Fruit fly (Drosophila melanogaster) whole organism, embryonic: ENCODE measurements around the gene CG32195.

Experiments used
- Antp ChIP-seq: fragments of 200-800 bp; sonication (Bioruptor generic); optimal IDR thresholded peaks from 3 replicates; lab custom pipeline; 2016; ENCODE audit warnings: missing biosample characterization, missing genetic modification characterization
- B-H1 ChIP-seq: fragments of 200-800 bp; sonication (Bioruptor generic); IDR thresholded peaks from 3 replicates; pipeline ENCODE4 v1.3.6; 2022; ENCODE audit warnings: missing biosample characterization, missing genetic modification characterization
- B-H2 ChIP-seq: fragments of 200-800 bp; sonication (Bioruptor generic); optimal IDR thresholded peaks from 2 replicates; lab custom pipeline; 2018; ENCODE audit warnings: missing biosample characterization, mild to moderate bottlenecking, missing genetic modification characterization
- Bgb ChIP-seq: fragments of 200-800 bp; sonication (Bioruptor generic); IDR thresholded peaks from 2 replicates; pipeline ENCODE4 v1.3.6; 2022; ENCODE audit warnings: missing biosample characterization, missing genetic modification characterization; ENCODE audit not compliant: partially characterized antibody
- CG10321 ChIP-seq: fragments of 200-800 bp; sonication (Bioruptor generic); IDR thresholded peaks from 2 replicates; pipeline ENCODE4 v1.3.6; 2022; ENCODE audit warnings: missing biosample characterization, missing genetic modification characterization
- CG11560 ChIP-seq: fragments of 200-800 bp; sonication (Bioruptor generic); IDR thresholded peaks from 3 replicates; pipeline ENCODE4 v1.3.6; 2022; ENCODE audit warnings: missing biosample characterization, missing genetic modification characterization
- CG12071 ChIP-seq: fragments of 200-800 bp; sonication (Bioruptor generic); optimal IDR thresholded peaks from 3 replicates; lab custom pipeline; 2018; ENCODE audit warnings: missing biosample characterization, mild to moderate bottlenecking, missing genetic modification characterization
- CG12155 ChIP-seq: fragments of 200-800 bp; sonication (Bioruptor generic); optimal IDR thresholded peaks from 3 replicates; lab custom pipeline; 2016; ENCODE audit warnings: missing biosample characterization, missing genetic modification characterization
- CG12236 ChIP-seq: fragments of 200-800 bp; sonication (Bioruptor generic); optimal IDR thresholded peaks from 2 replicates; lab custom pipeline; 2016; ENCODE audit warnings: missing biosample characterization, missing genetic modification characterization
- CG12942 ChIP-seq: fragments of 200-800 bp; sonication (Bioruptor generic); optimal IDR thresholded peaks from 3 replicates; lab custom pipeline; 2016; ENCODE audit warnings: missing biosample characterization, missing genetic modification characterization
- CG13296 ChIP-seq: fragments of 200-800 bp; sonication (Bioruptor generic); optimal IDR thresholded peaks from 3 replicates; lab custom pipeline; 2018; ENCODE audit warnings: missing biosample characterization, mild to moderate bottlenecking, missing genetic modification characterization
- CG13775 ChIP-seq: fragments of 200-800 bp; sonication (Bioruptor generic); optimal IDR thresholded peaks from 3 replicates; lab custom pipeline; 2017; ENCODE audit warnings: missing biosample characterization, mild to moderate bottlenecking, missing genetic modification characterization
- CG2129 ChIP-seq: fragments of 200-800 bp; sonication (Bioruptor generic); IDR thresholded peaks from 2 replicates; pipeline ENCODE4 v1.3.6; 2022; ENCODE audit warnings: missing biosample characterization, missing genetic modification characterization; ENCODE audit not compliant: partially characterized antibody
- CG2678 ChIP-seq: fragments of 200-800 bp; sonication (Bioruptor generic); optimal IDR thresholded peaks from 3 replicates; lab custom pipeline; 2019; ENCODE audit warnings: missing biosample characterization, mild to moderate bottlenecking, missing genetic modification characterization, moderate library complexity
- CG42726 ChIP-seq: fragments of 200-800 bp; sonication (Bioruptor generic); IDR thresholded peaks from 2 replicates; pipeline ENCODE4 v1.3.6; 2022; ENCODE audit warnings: missing biosample characterization, missing genetic modification characterization; ENCODE audit not compliant: partially characterized antibody
- CG4424 ChIP-seq: fragments of 200-800 bp; sonication (Bioruptor generic); optimal IDR thresholded peaks from 3 replicates; lab custom pipeline; 2016; ENCODE audit warnings: missing biosample characterization, missing genetic modification characterization
- CG4730 ChIP-seq: fragments of 200-800 bp; sonication (Bioruptor generic); IDR thresholded peaks from 2 replicates; pipeline ENCODE4 v1.3.6; 2022; ENCODE audit warnings: missing biosample characterization, missing genetic modification characterization
- CG5953 ChIP-seq: fragments of 200-800 bp; sonication (Bioruptor generic); IDR thresholded peaks from 2 replicates; pipeline ENCODE4 v1.3.6; 2022; ENCODE audit warnings: missing biosample characterization, missing genetic modification characterization
- CG7745 ChIP-seq: fragments of 200-800 bp; sonication (Bioruptor generic); optimal IDR thresholded peaks from 2 replicates; lab custom pipeline; 2018; ENCODE audit warnings: missing biosample characterization, mild to moderate bottlenecking, missing genetic modification characterization, moderate library complexity
- CG7928 ChIP-seq: fragments of 200-800 bp; sonication (Bioruptor generic); optimal IDR thresholded peaks from 2 replicates; lab custom pipeline; 2017; ENCODE audit warnings: missing biosample characterization, mild to moderate bottlenecking, missing genetic modification characterization
- CG9932 ChIP-seq: fragments of 200-800 bp; sonication (Bioruptor generic); IDR thresholded peaks from 2 replicates; pipeline ENCODE4 v1.3.6; 2022; ENCODE audit warnings: missing biosample characterization, missing genetic modification characterization
- CTCF ChIP-seq: fragments of 200-800 bp; sonication (Bioruptor generic); optimal IDR thresholded peaks from 2 replicates; lab custom pipeline; 2017; ENCODE audit warnings: missing biosample characterization, mild to moderate bottlenecking, missing genetic modification characterization, moderate library complexity
- Dad ChIP-seq: fragments of 200-800 bp; sonication (Bioruptor generic); optimal IDR thresholded peaks from 3 replicates; lab custom pipeline; 2016; ENCODE audit warnings: missing biosample characterization, missing genetic modification characterization
- Eip74EF ChIP-seq, 2 experiments: fragments of 200-800 bp in 1 of 2; fragments of >200 bp in 1 of 2; sonication (Bioruptor generic) in 1 of 2; optimal IDR thresholded peaks; 2 replicates each; lab custom pipeline; 2017 to 2019; ENCODE audit warnings: missing biosample characterization in 2 of 2, missing genetic modification characterization in 2 of 2, mild to moderate bottlenecking in 1 of 2, moderate library complexity in 1 of 2
- HLHmδ ChIP-seq: fragments of 200-800 bp; sonication (Bioruptor generic); optimal IDR thresholded peaks from 2 replicates; lab custom pipeline; 2018; ENCODE audit warnings: missing biosample characterization, mild to moderate bottlenecking, missing genetic modification characterization, moderate library complexity
- Hey ChIP-seq: fragments of 200-800 bp; sonication (Bioruptor generic); optimal IDR thresholded peaks from 3 replicates; lab custom pipeline; 2018; ENCODE audit warnings: missing biosample characterization, mild to moderate bottlenecking, missing genetic modification characterization
- MESR4 ChIP-seq: fragments of 200-800 bp; sonication (Bioruptor generic); optimal IDR thresholded peaks from 2 replicates; lab custom pipeline; 2018; ENCODE audit warnings: missing biosample characterization, mild to moderate bottlenecking, missing genetic modification characterization, moderate library complexity
- Max ChIP-seq: fragments of 200-800 bp; sonication (Bioruptor generic); optimal IDR thresholded peaks from 2 replicates; lab custom pipeline; 2016; ENCODE audit warnings: missing biosample characterization, mild to moderate bottlenecking, missing genetic modification characterization
- NFAT ChIP-seq: fragments of 200-800 bp; sonication (Bioruptor generic); IDR thresholded peaks from 2 replicates; pipeline ENCODE4 v1.3.6; 2022; ENCODE audit warnings: missing biosample characterization, missing genetic modification characterization
- Oaz ChIP-seq: fragments of 200-800 bp; sonication (Bioruptor generic); IDR thresholded peaks from 2 replicates; pipeline ENCODE4 v1.3.6; 2022; ENCODE audit warnings: missing biosample characterization, missing genetic modification characterization
- Sox100B ChIP-seq: fragments of 200-800 bp; sonication (Bioruptor generic); optimal IDR thresholded peaks from 3 replicates; lab custom pipeline; 2018; ENCODE audit warnings: missing biosample characterization, mild to moderate bottlenecking, missing genetic modification characterization
- Xbp1 ChIP-seq: fragments of 200-800 bp; sonication (Bioruptor generic); optimal IDR thresholded peaks from 3 replicates; lab custom pipeline; 2016; ENCODE audit warnings: missing biosample characterization, mild to moderate bottlenecking, missing genetic modification characterization
- abd-A ChIP-seq: fragments of 200-800 bp; sonication (Bioruptor generic); optimal IDR thresholded peaks from 3 replicates; lab custom pipeline; 2019; ENCODE audit warnings: missing biosample characterization, mild to moderate bottlenecking, missing genetic modification characterization, moderate library complexity
- ap ChIP-seq: fragments of 200-800 bp; sonication (Bioruptor generic); IDR thresholded peaks from 2 replicates; pipeline ENCODE4 v1.3.6; 2022; ENCODE audit warnings: missing biosample characterization, missing genetic modification characterization
- cato ChIP-seq: fragments of 200-800 bp; sonication (Bioruptor generic); optimal IDR thresholded peaks from 2 replicates; lab custom pipeline; 2016; ENCODE audit warnings: missing biosample characterization, missing genetic modification characterization, borderline replicate concordance
- crp ChIP-seq, 2 experiments: fragments of 200-800 bp; sonication (Bioruptor generic); optimal IDR thresholded peaks; 2 replicates in 1 of 2; 3 replicates in 1 of 2; lab custom pipeline; 2017; ENCODE audit warnings: missing biosample characterization in 2 of 2, missing genetic modification characterization in 2 of 2, mild to moderate bottlenecking in 1 of 2, moderate library complexity in 1 of 2
- da ChIP-seq: fragments of 200-800 bp; sonication (Bioruptor generic); optimal IDR thresholded peaks from 2 replicates; lab custom pipeline; 2016; ENCODE audit warnings: missing biosample characterization, missing genetic modification characterization
- gce ChIP-seq: fragments of 200-800 bp; sonication (Bioruptor generic); IDR thresholded peaks from 3 replicates; pipeline ENCODE4 v1.3.6; 2022; ENCODE audit warnings: missing biosample characterization, missing genetic modification characterization
- h ChIP-seq: fragments of >200 bp; optimal IDR thresholded peaks from 2 replicates; lab custom pipeline; 2017
- hkb ChIP-seq, 2 experiments: fragments of 200-800 bp in 1 of 2; fragments of >200 bp in 1 of 2; sonication (Bioruptor generic) in 1 of 2; IDR thresholded peaks in 1 of 2; optimal IDR thresholded peaks in 1 of 2; 2 replicates each; pipeline versions ENCODE4 v1.3.6 to Lab custom; 2017 to 2022; ENCODE audit warnings: missing biosample characterization in 1 of 2, missing genetic modification characterization in 1 of 2
- hth ChIP-seq: fragments of >200 bp; optimal IDR thresholded peaks from 2 replicates; lab custom pipeline; 2017; ENCODE audit warnings: inconsistent platforms
- insv ChIP-seq, 2 experiments: fragments of 200-800 bp; sonication (Bioruptor generic); optimal IDR thresholded peaks; 3 replicates each; lab custom pipeline; 2016 to 2018; ENCODE audit warnings: missing biosample characterization in 2 of 2, missing genetic modification characterization in 2 of 2
- mirr ChIP-seq: fragments of 200-800 bp; sonication (Bioruptor generic); optimal IDR thresholded peaks from 3 replicates; lab custom pipeline; 2018; ENCODE audit warnings: missing biosample characterization, mild to moderate bottlenecking, missing genetic modification characterization
- nmo ChIP-seq: fragments of 200-800 bp; sonication (Bioruptor generic); optimal IDR thresholded peaks from 2 replicates; lab custom pipeline; 2018; ENCODE audit warnings: missing biosample characterization, mild to moderate bottlenecking, missing genetic modification characterization, moderate library complexity
- onecut ChIP-seq: fragments of 200-800 bp; sonication (Bioruptor generic); IDR thresholded peaks from 2 replicates; pipeline ENCODE4 v1.3.6; 2022; ENCODE audit warnings: missing biosample characterization, missing genetic modification characterization
- phol ChIP-seq: fragments of 200-800 bp; sonication (Bioruptor generic); optimal IDR thresholded peaks from 3 replicates; lab custom pipeline; 2018; ENCODE audit warnings: missing biosample characterization, mild to moderate bottlenecking, missing genetic modification characterization, moderate library complexity
- pros ChIP-seq: fragments of 200-800 bp; sonication (Bioruptor generic); optimal IDR thresholded peaks from 3 replicates; lab custom pipeline; 2019; ENCODE audit warnings: missing biosample characterization, mild to moderate bottlenecking, missing genetic modification characterization, moderate library complexity
- repo ChIP-seq: fragments of 200-800 bp; sonication (Bioruptor generic); optimal IDR thresholded peaks from 2 replicates; lab custom pipeline; 2016; ENCODE audit warnings: missing biosample characterization, missing genetic modification characterization

The CG32195 gene

DNA sequence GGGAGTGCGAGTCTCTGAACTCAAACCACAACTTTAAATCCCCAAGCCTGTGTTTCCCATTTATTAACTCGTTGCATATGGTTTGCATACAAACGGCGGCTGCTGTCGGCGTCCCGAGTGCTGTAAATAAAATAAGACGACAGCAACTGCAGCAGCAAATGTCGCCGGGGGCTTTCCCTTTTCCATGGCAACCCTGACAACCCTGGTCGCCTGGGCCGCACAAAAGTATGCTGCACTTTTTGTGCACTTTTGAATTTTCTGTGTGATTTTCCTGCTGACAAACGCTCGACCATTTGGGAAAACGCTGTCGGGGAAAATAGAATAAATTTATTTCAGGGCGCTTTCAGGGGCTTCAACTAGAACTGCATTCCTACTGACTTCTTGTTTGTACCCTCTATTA is 41.4 kb downstream of the CG32195 start (continued):
- TF ChIP-seq h (lab: Kevin White, UChicago) (no peak), CG13296 (GFP tag; lab: Kevin White, UChicago) (no peak), repo (GFP tag; lab: Kevin White, UChicago) (no peak), phol (tag; lab: Kevin White, UChicago) (no peak)

dm6 chr3L:18161175-18161574 is 48.4 kb downstream of the CG32195 start:
- TF ChIP-seq CTCF (GFP tag; lab: Kevin White, UChicago) (peak; percentile 84), CG42726 (peak; percentile 27; the same call in 1 of the 2 replicates), gce (no peak), Antp (GFP tag; lab: Kevin White, UChicago) (no peak)

DNA sequence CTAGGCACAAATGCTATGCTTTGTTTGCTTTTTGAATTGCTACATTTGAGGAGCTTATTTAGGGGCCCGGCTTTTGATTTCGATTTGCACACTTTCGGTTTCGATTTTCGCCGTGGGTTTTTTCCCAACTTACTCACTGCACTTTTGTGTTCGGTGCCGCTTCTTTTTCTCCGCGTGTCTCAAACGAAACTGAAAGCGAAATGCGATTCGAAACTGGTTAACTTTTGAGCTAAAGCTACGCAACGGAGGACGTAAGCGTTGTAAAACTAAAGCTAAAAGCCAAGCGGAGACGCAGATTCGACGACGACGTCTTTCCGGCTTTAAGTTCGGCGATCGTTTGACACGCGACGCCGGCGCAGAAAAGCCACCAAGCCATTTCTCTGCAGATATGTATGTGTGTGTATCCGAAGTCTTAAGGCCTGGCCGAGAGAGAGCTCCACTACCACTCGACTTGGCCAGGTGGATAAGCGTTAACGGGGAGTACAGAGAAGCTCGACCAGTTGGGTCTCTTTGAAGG is 49.5 kb downstream of the CG32195 start, which contains the start of gene CG13699:
Gene CG13699 (minus strand): TSS at position 349 of the 517 bp plus-strand sequence.
- TF ChIP-seq CG12236 (GFP tag; lab: Kevin White, UChicago): no peak
- no peak for TF ChIP-seq CG13775
- no peak for TF ChIP-seq mirr (GFP tag; lab: Kevin White, UChicago)
- no peak for TF ChIP-seq NFAT (GFP tag; lab: Robert Waterston, UW)
- no peak for TF ChIP-seq CG7745
- TF ChIP-seq CG9932 (GFP tag; lab: Robert Waterston, UW): no peak
- no peak for TF ChIP-seq CG2129 (GFP tag; lab: Robert Waterston, UW)
- peak; percentile 17 for TF ChIP-seq pros (GFP tag; lab: Kevin White, UChicago)
- no peak for TF ChIP-seq HLHmδ (GFP tag; lab: Kevin White, UChicago)
- no peak for TF ChIP-seq CG4730
- TF ChIP-seq B-H2 (GFP tag; lab: Kevin White, UChicago): no peak
- no peak for TF ChIP-seq CG13296 (GFP tag; lab: Kevin White, UChicago)
- no peak for TF ChIP-seq CG4424
- no peak for TF ChIP-seq Xbp1 (GFP tag; lab: Kevin White, UChicago)
- TF ChIP-seq hth: no peak
- no peak for TF ChIP-seq Oaz
- TF ChIP-seq nmo: no peak
- TF ChIP-seq Dad: no peak
- no peak for TF ChIP-seq CG10321
- TF ChIP-seq da (GFP tag; lab: Kevin White, UChicago): no peak
- peak in 1 of 2 experiments; percentile 24 for TF ChIP-seq Eip74EF (GFP tag; optimal IDR thresholded peaks at IDR 0.05; lab: Kevin White, UChicago)
- no peak for TF ChIP-seq CG12942 (GFP tag; lab: Kevin White, UChicago)
- TF ChIP-seq Sox100B: no peak
- TF ChIP-seq hkb (optimal IDR thresholded peaks at IDR 0.05; lab: Kevin White, UChicago): no peak
- 0 out of 2 replicates have a peak, but pooled peaks have one; percentile 22 for TF ChIP-seq hkb (GFP tag; IDR thresholded peaks at IDR 0.05; lab: Robert Waterston, UW)
- no peak for TF ChIP-seq insv (GFP tag; optimal IDR thresholded peaks at IDR 0.05; lab: Kevin White, UChicago)
- TF ChIP-seq abd-A (tag; lab: Kevin White, UChicago): no peak
- no peak for TF ChIP-seq crp (GFP tag; optimal IDR thresholded peaks at IDR 0.05; lab: Kevin White, UChicago)
- TF ChIP-seq B-H1 (GFP tag; lab: Robert Waterston, UW): no peak
- no peak for TF ChIP-seq MESR4 (GFP tag; lab: Kevin White, UChicago)
- TF ChIP-seq Hey (tag; lab: Kevin White, UChicago): no peak
- TF ChIP-seq CG2678 (tag; lab: Kevin White, UChicago): no peak
- TF ChIP-seq onecut (GFP tag; lab: Robert Waterston, UW): no peak
- no peak for TF ChIP-seq Bgb (GFP tag; lab: Robert Waterston, UW)
- no peak for TF ChIP-seq cato (GFP tag; lab: Kevin White, UChicago)
- TF ChIP-seq CG7928: no peak
- TF ChIP-seq ap (GFP tag; lab: Robert Waterston, UW): no peak
- no peak for TF ChIP-seq CG12071 (GFP tag; lab: Kevin White, UChicago)
- no peak for TF ChIP-seq CG5953 (GFP tag; lab: Robert Waterston, UW)
- TF ChIP-seq CG12155 (GFP tag; lab: Kevin White, UChicago): no peak
- no peak for TF ChIP-seq CG11560
- no peak for TF ChIP-seq Max (GFP tag; lab: Kevin White, UChicago)
